Worm (Caenorhabditis elegans) whole organism, midembryonic: ENCODE measurements around the gene Y73C8B.9.

ENCODE experiments used
- cog-1 ChIP-seq: sonication (generic microtip); optimal IDR thresholded peaks from 2 replicates; lab custom pipeline; 2016; ENCODE audit warnings: missing genetic modification characterization, missing compliant biosample characterization
- flt-1 ChIP-seq: fragments of 200-800 bp; sonication (Bioruptor generic); IDR thresholded peaks from 2 replicates; pipeline ENCODE4 v1.3.6; 2022; ENCODE audit warnings: missing genetic modification characterization, missing compliant biosample characterization
- klf-2 ChIP-seq: fragments of 200-800 bp; sonication (Bioruptor generic); conservative IDR thresholded peaks from 2 replicates; pipeline ENCODE4 v1.3.6; 2022; ENCODE audit warnings: missing genetic modification reagents, missing genetic modification characterization, missing compliant biosample characterization
- ref-1 ChIP-seq: fragments of 200-800 bp; sonication (Bioruptor generic); conservative IDR thresholded peaks from 2 replicates; pipeline ENCODE4 v1.3.6; 2022; ENCODE audit warnings: missing genetic modification reagents, missing genetic modification characterization, missing compliant biosample characterization
- ztf-23 ChIP-seq: fragments of 200-800 bp; sonication (Bioruptor generic); IDR thresholded peaks from 2 replicates; pipeline ENCODE4 v1.3.6; 2022; ENCODE audit warnings: missing genetic modification reagents, missing genetic modification characterization, missing compliant biosample characterization
- ztf-29 ChIP-seq: fragments of 200-800 bp; sonication (Bioruptor generic); IDR thresholded peaks from 2 replicates; pipeline ENCODE4 v1.3.6; 2022; ENCODE audit warnings: missing genetic modification reagents, missing genetic modification characterization, missing compliant biosample characterization

- TF ChIP-seq ref-1 = no peak
- TF ChIP-seq klf-2 (GFP tag; lab: Robert Waterston, UW) = no peak
- no peak for TF ChIP-seq flt-1 (GFP tag; lab: Robert Waterston, UW)
- no peak for TF ChIP-seq ztf-29 (GFP tag; lab: Robert Waterston, UW)
- no peak for TF ChIP-seq cog-1 (tag; lab: Kevin White, UChicago)
- no peak for TF ChIP-seq ztf-23 (GFP tag; lab: Robert Waterston, UW)
Measured at ce11 chrV:3169838-3170237, 23.5 kb upstream of the Y73C8B.9 start, which contains the start of gene srbc-6.
